Worm (Caenorhabditis elegans): ENCODE results near the gene his-61.

DNA sequence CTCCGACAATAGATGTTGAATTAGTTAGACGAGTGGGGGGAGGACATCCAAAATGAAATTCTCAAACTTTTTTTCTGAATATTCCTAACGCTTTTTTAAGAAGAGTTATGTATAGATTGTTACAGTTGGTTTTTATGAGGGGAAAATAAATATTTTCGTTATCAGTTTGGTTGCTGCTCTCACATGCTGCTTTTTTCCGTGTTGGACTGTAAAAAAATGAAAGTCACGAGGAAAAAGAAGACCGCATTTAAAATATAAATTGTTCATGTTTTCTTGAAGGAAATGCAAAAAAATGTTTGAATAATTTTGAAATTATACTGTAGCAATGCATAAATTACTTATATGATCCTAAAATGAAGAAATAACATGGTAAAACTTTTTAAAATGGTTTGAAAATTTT lies 34.8 kb upstream of the his-61 start:
- TF ChIP-seq tbx-11 (GFP tag; IDR thresholded peaks at IDR 0.05) (no peak), ets-7 (tag; optimal IDR thresholded peaks at IDR 0.05) (no peak), scrt-1 (GFP tag; IDR thresholded peaks at IDR 0.05) (no peak), F13C5.2 (tag; optimal IDR thresholded peaks at IDR 0.05) (no peak)

All from whole organism, early embryonic.